Fruit fly (Drosophila melanogaster) whole organism: ENCODE data around the gene Sps2.

Experiments used
- CG8478 ChIP-seq: fragments of >200 bp; optimal IDR thresholded peaks from 2 replicates; lab custom pipeline; 2018; ENCODE audit warnings: inconsistent platforms
- Dll ChIP-seq: fragments of >200 bp; optimal IDR thresholded peaks from 2 replicates; lab custom pipeline; 2017
- EcR ChIP-seq, 2 experiments: fragments of >200 bp; optimal IDR thresholded peaks; 2 replicates each; lab custom pipeline; 2017; ENCODE audit warnings: missing biosample characterization in 2 of 2, missing genetic modification characterization in 2 of 2, missing genetic modification reagents in 2 of 2
- pan ChIP-seq: fragments of >200 bp; optimal IDR thresholded peaks from 2 replicates; lab custom pipeline; 2017
- psq ChIP-seq: fragments of >200 bp; optimal IDR thresholded peaks from 2 replicates; lab custom pipeline; 2017
- usp ChIP-seq: fragments of >200 bp; optimal IDR thresholded peaks from 2 replicates; lab custom pipeline; 2017; ENCODE audit warnings: missing biosample characterization, missing genetic modification characterization, mixed read lengths

Gene Sps2

DNA sequence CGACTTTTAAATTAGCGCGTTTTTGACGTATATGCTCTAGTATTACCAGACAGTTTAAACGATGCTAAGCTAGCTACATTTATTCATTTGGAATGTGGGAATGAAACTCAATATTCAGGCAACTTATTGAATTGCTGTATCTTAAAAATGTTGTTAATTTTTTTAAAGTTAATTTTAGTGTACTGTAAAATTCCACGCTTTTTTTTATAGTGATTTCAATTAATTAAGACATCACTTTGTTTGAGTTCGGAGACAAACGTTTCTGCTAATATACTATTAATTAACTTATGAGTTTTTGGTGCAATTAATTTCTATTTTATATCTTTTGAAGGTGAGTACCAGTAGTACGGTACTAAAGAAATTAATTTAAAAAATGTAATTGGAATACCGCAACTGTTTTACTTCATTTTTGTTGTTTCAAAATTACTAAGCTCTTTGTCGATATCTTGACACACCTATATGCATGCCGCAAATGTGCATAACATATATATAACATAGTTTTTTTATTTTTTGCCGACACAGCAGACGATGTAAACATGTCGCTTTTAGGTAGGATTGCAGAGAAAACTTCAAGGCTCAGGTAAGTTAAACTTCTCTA lies 43.9 kb downstream of the Sps2 start, which contains the start of the genes Cdk1 and mRpS7:
TSS of gene Cdk1 (minus strand) at position 55 of the 598 bp plus-strand sequence.
TSS of gene mRpS7 (plus strand) at position 455 of the 598 bp plus-strand sequence.
- TF ChIP-seq EcR (GFP tag; optimal IDR thresholded peaks at IDR 0.05; lab: Kevin White, UChicago) = no peak
- TF ChIP-seq CG8478 (lab: Kevin White, UChicago) = no peak
- TF ChIP-seq psq (lab: Kevin White, UChicago) = no peak
- TF ChIP-seq pan (lab: Kevin White, UChicago) = no peak
- TF ChIP-seq Dll (lab: Kevin White, UChicago) = no peak
- TF ChIP-seq usp (GFP tag; lab: Kevin White, UChicago) = no peak

dm6 chr2L:10386824-10387223 lies 44.4 kb downstream of the Sps2 start:
- TF ChIP-seq Dll (lab: Kevin White, UChicago) (no peak), psq (lab: Kevin White, UChicago) (no peak), CG8478 (lab: Kevin White, UChicago) (no peak), EcR (GFP tag; optimal IDR thresholded peaks at IDR 0.05; lab: Kevin White, UChicago) (no peak), pan (lab: Kevin White, UChicago) (no peak), usp (GFP tag; lab: Kevin White, UChicago) (no peak)

DNA sequence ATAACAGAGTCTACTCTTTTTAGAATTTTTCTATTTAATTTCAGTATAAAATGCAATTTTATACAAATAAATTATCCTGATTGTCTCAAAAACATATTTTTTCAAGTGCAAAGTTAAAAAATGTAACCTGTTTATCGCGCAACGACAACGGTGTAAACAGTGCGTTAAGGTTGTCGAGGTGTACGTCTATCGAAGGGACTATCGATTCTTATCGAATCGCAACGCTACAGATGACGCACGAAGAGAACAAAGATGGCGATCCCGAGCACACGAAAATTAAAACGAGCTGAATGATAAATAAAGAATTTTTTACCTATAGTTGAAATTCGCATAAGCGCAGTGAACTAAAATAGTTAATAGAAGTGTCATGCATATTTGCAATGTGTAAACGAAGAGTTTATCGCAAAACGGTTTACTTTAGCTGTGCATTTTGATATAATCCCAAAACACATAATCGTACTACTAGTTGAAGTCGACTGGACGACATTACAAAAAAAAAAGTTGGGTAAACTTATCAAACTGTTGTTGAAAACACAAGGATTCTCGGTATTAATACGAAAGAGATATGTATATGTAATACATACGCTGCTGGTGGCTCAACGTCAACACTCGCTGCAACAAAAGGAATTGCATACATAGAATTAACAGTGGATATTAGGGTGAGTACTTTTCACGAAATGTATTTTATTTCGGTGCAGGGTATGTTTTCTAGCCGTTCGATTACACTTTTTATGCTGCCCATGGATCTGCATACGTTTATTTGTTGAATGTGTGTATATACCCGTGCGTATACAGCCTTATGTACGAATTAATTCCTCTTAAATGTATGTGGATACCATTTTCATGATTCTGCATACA lies 45.7 kb downstream of the Sps2 start, which contains the start of gene da:
TSS of gene da (plus strand) at position 237 of the 858 bp plus-strand sequence.
- TF ChIP-seq psq (lab: Kevin White, UChicago) (no peak), pan (lab: Kevin White, UChicago) (no peak), usp (GFP tag; lab: Kevin White, UChicago) (no peak), EcR (GFP tag; optimal IDR thresholded peaks at IDR 0.05; lab: Kevin White, UChicago) (no peak), CG8478 (lab: Kevin White, UChicago) (no peak), Dll (lab: Kevin White, UChicago) (no peak)

DNA sequence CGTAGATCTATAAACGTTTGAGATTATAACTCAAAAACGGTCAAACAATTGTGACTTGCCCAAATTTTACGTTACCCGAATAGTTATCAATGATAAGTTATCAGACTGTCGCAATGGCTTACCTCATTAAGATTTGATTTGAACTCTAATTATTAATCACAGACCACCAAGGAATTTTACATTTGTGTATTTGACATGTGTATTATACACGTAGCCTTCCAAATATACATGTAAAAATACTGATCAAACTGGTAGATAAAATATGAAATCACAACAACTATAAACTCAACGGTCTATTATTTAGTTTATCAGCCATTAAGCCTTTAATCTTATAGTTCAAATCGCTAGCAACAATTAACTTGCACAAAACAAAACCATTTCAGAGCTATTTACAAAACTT lies 51.1 kb downstream of the Sps2 start:
- no peak for TF ChIP-seq usp (GFP tag; lab: Kevin White, UChicago)
- no peak for TF ChIP-seq pan (lab: Kevin White, UChicago)
- no peak for TF ChIP-seq psq (lab: Kevin White, UChicago)
- no peak for TF ChIP-seq CG8478 (lab: Kevin White, UChicago)
- no peak for TF ChIP-seq EcR (GFP tag; optimal IDR thresholded peaks at IDR 0.05; lab: Kevin White, UChicago)
- no peak for TF ChIP-seq Dll (lab: Kevin White, UChicago)
